Worm (Caenorhabditis elegans): Measurements from ENCODE around the gene F55E10.4.
"Not testable (repeated sequence)": the region's sequence is repeated elsewhere in the genome, so short reads cannot be mapped to it uniquely, and the experiment has no call there.

The F55E10.4 gene

ce11 chrX:8341675-8342074 is 14.0 kb upstream of the F55E10.4 start, which contains the start of gene F55E10.1:
F55E10.1 (plus strand) TSS chrX:8341975.
- TF ChIP-seq odd-2 (tag; optimal IDR thresholded peaks at IDR 0.05) (no peak), pros-1 (tag; optimal IDR thresholded peaks at IDR 0.05) (no peak), ceh-34 (tag; optimal IDR thresholded peaks at IDR 0.05) (no peak), syd-9 (tag; optimal IDR thresholded peaks at IDR 0.05) (no peak), T23F11.4 (GFP tag; optimal IDR thresholded peaks at IDR 0.05) (no peak), hlh-30 (tag; optimal IDR thresholded peaks at IDR 0.05; ENCODE audit: insufficient read depth) (no peak)

DNA sequence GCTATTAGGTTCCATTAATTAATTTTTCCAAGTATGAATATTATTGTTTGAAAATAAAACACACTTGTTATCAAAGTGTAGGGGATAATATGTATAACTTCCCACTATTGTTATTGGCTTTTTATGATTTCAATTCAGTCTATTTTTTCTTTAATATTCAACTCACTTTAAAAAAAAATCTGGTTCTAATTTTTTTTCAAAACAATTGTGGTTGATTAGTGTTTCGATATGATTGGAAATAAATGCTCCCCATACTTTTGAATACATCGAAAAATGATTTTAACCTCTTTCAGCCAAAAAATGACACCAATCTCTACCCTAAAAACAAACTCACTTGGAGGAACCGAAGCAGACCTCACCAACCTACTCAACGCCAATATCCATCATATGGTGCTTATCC is 12.7 kb upstream of the F55E10.4 start, which contains the start of gene F55E10.2:
Gene F55E10.2 (plus strand): TSS at position 301 of the 400 bp plus-strand sequence.
- TF ChIP-seq ama-1 (optimal IDR thresholded peaks at IDR 0.05) (no peak), ceh-9 (tag; optimal IDR thresholded peaks at IDR 0.05) (no peak), unc-3 (GFP tag; conservative IDR thresholded peaks at IDR 0.05) (no peak), unc-3 (tag; optimal IDR thresholded peaks at IDR 0.05) (no peak), K09A11.1 (tag; optimal IDR thresholded peaks at IDR 0.05; ENCODE audit: insufficient read depth) (no peak), elt-2 (tag; optimal IDR thresholded peaks at IDR 0.05) (no peak), hlh-8 (tag; optimal IDR thresholded peaks at IDR 0.05) (no peak), lim-6 (tag; optimal IDR thresholded peaks at IDR 0.05) (no peak), hlh-15 (tag; optimal IDR thresholded peaks at IDR 0.05) (no peak), ahr-1 (tag; optimal IDR thresholded peaks at IDR 0.05) (no peak), ceh-22 (tag; optimal IDR thresholded peaks at IDR 0.05) (no peak), unc-55 (GFP tag; optimal IDR thresholded peaks at IDR 0.05) (no peak), sox-4 (tag; optimal IDR thresholded peaks at IDR 0.05) (no peak), pros-1 (tag; optimal IDR thresholded peaks at IDR 0.05) (no peak), elt-4 (tag; optimal IDR thresholded peaks at IDR 0.05) (no peak), pha-4 (tag; optimal IDR thresholded peaks at IDR 0.05) (no peak)

ce11 chrX:8326394-8326793 is 1.3 kb downstream of the F55E10.4 start, which contains the start of gene R09F10.8:
R09F10.8 (minus strand) TSS chrX:8326451.
- TF ChIP-seq unc-55 (GFP tag; optimal IDR thresholded peaks at IDR 0.05) (no peak), nfya-1 (tag; optimal IDR thresholded peaks at IDR 0.05) (no peak), fkh-6 (tag; optimal IDR thresholded peaks at IDR 0.05) (no peak), ceh-24 (tag; optimal IDR thresholded peaks at IDR 0.05) (no peak), ceh-14 (tag; optimal IDR thresholded peaks at IDR 0.05) (no peak), dve-1 (tag; optimal IDR thresholded peaks at IDR 0.05) (no peak), unc-42 (tag; optimal IDR thresholded peaks at IDR 0.05) (no peak), pros-1 (tag; optimal IDR thresholded peaks at IDR 0.05) (no peak), ceh-19 (GFP tag; optimal IDR thresholded peaks at IDR 0.05) (no peak)

DNA sequence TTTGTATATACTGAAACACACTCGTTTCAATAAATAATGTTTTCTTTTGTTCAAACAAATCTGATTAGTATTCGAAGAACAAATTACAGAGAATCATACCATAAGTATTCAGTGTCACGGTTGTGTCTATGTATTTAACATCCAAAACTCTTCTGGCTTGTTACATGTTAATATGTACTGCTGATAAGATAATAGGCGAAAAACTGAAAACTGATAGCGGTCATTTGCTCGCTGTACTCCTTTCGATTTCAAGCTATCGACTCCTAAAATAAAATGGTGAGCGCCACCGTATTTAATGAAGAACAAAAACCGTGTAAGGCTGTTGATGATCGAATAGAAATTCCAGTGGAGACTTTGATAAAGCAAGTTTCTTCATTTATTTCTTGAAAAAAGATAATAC is 4.3 kb downstream of the F55E10.4 start, which contains the start of gene R09F10.1:
Gene R09F10.1 (plus strand): TSS at position 222 of the 400 bp plus-strand sequence.
- peak; percentile 77 for TF ChIP-seq elt-2 (tag; optimal IDR thresholded peaks at IDR 0.05)
- TF ChIP-seq hlh-15 (tag; optimal IDR thresholded peaks at IDR 0.05): no peak

DNA sequence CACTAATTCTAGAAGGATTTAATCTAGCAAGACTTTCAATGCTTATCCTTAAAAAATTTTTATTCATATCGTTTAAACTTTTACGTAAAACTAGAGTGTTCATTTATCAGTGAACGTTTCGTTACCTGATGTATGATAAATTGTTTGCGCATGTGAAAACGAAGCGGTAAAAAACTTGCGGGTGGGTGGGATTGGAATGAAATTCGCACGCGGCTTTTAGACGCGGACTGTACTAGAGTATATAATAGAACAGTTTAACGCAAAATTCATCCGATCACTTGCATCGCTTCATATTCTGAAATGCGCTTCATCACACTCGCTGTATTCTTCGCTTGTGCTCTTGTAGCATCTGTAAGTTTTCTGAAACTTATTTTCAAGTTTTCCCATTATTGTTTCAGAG is 5.9 kb downstream of the F55E10.4 start, which contains the start of gene abu-9:
Gene abu-9 (plus strand): TSS at position 301 of the 400 bp plus-strand sequence.
- TF ChIP-seq che-1, ztf-16, ceh-31 (tag; optimal IDR thresholded peaks at IDR 0.05): not testable (repeated sequence)

DNA sequence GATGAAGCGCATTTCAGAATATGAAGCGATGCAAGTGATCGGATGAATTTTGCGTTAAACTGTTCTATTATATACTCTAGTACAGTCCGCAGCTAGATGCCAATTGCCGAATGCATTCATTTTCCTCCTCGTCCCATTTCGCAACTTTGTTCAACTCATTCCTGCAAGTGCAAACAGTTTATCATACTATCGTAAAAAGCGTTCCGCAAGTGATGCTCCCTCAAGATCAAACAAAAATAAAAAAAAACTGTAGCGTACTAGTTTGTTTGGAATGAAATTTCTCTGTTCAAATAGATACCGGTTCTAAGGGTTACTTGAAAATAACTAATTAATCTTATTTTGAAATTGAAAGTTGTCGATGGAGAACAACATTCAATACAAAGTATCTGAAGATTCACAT is 6.8 kb downstream of the F55E10.4 start, which contains the start of gene pqn-57:
Gene pqn-57 (minus strand): TSS at position 101 of the 400 bp plus-strand sequence.
- TF ChIP-seq ttx-3 (tag; optimal IDR thresholded peaks at IDR 0.05): no peak
- no peak for TF ChIP-seq unc-3 (GFP tag; conservative IDR thresholded peaks at IDR 0.05)
- no peak for TF ChIP-seq unc-3 (tag; optimal IDR thresholded peaks at IDR 0.05)
- TF ChIP-seq ceh-6 (GFP tag; optimal IDR thresholded peaks at IDR 0.05): no peak
- TF ChIP-seq fkh-6 (tag; optimal IDR thresholded peaks at IDR 0.05): no peak
- TF ChIP-seq ceh-14 (tag; optimal IDR thresholded peaks at IDR 0.05): no peak
- no peak for TF ChIP-seq ceh-9 (tag; optimal IDR thresholded peaks at IDR 0.05)
- no peak for TF ChIP-seq elt-2 (tag; optimal IDR thresholded peaks at IDR 0.05)
- no peak for TF ChIP-seq ceh-24 (tag; optimal IDR thresholded peaks at IDR 0.05)
- TF ChIP-seq Y22D7AL.16 (tag; optimal IDR thresholded peaks at IDR 0.05): no peak
